Worm (Caenorhabditis elegans): ENCODE measurements around the gene K07F5.14.

ce11 chrIV:9852250-9852649 lies 9.8 kb upstream of the K07F5.14 start, which contains the start of gene ssq-1:
- no peak for TF ChIP-seq nhr-237 (tag; optimal IDR thresholded peaks at IDR 0.05)
- no peak for TF ChIP-seq nhr-25 (tag; optimal IDR thresholded peaks at IDR 0.05)
- TF ChIP-seq nhr-12 (tag; optimal IDR thresholded peaks at IDR 0.05): no peak
- TF ChIP-seq unc-62 (GFP tag; optimal IDR thresholded peaks at IDR 0.05): no peak
- TF ChIP-seq mdl-1 (tag; optimal IDR thresholded peaks at IDR 0.05): no peak
- TF ChIP-seq unc-55 (GFP tag; optimal IDR thresholded peaks at IDR 0.05): no peak
- TF ChIP-seq nhr-11 (tag; optimal IDR thresholded peaks at IDR 0.05): no peak
- no peak for TF ChIP-seq nhr-77 (tag; optimal IDR thresholded peaks at IDR 0.05)

Data from whole organism, L2 larva.